Worm (Caenorhabditis elegans) whole organism, mixed stage, embryonic: Measurements from ENCODE around the gene crt-1.

Source experiments
- M03D4.4 ChIP-seq: sonication (generic microtip); optimal IDR thresholded peaks from 2 replicates; lab custom pipeline; 2017; ENCODE audit warnings: mild to moderate bottlenecking, missing genetic modification characterization, missing compliant biosample characterization
- blmp-1 ChIP-seq: fragments of 150-350 bp; optimal IDR thresholded peaks from 2 replicates; lab custom pipeline; 2014; ENCODE audit warnings: missing biosample characterization, missing genetic modification characterization
- ceh-39 ChIP-seq: fragments of 150-350 bp; optimal IDR thresholded peaks from 2 replicates; lab custom pipeline; 2014; ENCODE audit warnings: missing biosample characterization, missing genetic modification characterization
- ceh-43 ChIP-seq: fragments of 200-800 bp; sonication (Bioruptor generic); optimal IDR thresholded peaks from 2 replicates; lab custom pipeline; 2018; ENCODE audit warnings: mild to moderate bottlenecking, missing genetic modification characterization, moderate library complexity, missing compliant biosample characterization
- ceh-83 ChIP-seq: fragments of 200-800 bp; sonication (Bioruptor generic); optimal IDR thresholded peaks from 2 replicates; lab custom pipeline; 2018; ENCODE audit warnings: mild to moderate bottlenecking, missing genetic modification characterization, missing compliant biosample characterization
- ces-1 ChIP-seq: fragments of 150-350 bp; optimal IDR thresholded peaks from 2 replicates; lab custom pipeline; 2014; ENCODE audit warnings: missing biosample characterization, missing genetic modification reagents, missing genetic modification characterization
- cnd-1 ChIP-seq: fragments of 200-800 bp; sonication (Bioruptor generic); optimal IDR thresholded peaks from 2 replicates; lab custom pipeline; 2018; ENCODE audit warnings: mild to moderate bottlenecking, missing genetic modification characterization, missing compliant biosample characterization
- drap-1 ChIP-seq: fragments of 200-800 bp; sonication (Bioruptor generic); optimal IDR thresholded peaks from 3 replicates; lab custom pipeline; 2018; ENCODE audit warnings: mild to moderate bottlenecking, missing genetic modification characterization, missing compliant biosample characterization
- elt-1 ChIP-seq: sonication (generic microtip); optimal IDR thresholded peaks from 2 replicates; lab custom pipeline; 2017; ENCODE audit warnings: missing genetic modification characterization, mild to moderate bottlenecking, missing compliant biosample characterization, antibody characterized with exemption, moderate library complexity, borderline replicate concordance; ENCODE audit not compliant: insufficient read depth
- elt-3 ChIP-seq: fragments of 150-350 bp; optimal IDR thresholded peaks from 2 replicates; lab custom pipeline; 2014; ENCODE audit warnings: missing biosample characterization, missing genetic modification characterization
- flh-1 ChIP-seq: fragments of 200-800 bp; sonication (Bioruptor generic); optimal IDR thresholded peaks from 2 replicates; lab custom pipeline; 2018; ENCODE audit warnings: mild to moderate bottlenecking, missing genetic modification characterization, moderate library complexity, missing compliant biosample characterization
- ham-2 ChIP-seq: fragments of 200-800 bp; sonication (Bioruptor generic); optimal IDR thresholded peaks from 2 replicates; lab custom pipeline; 2018; ENCODE audit warnings: mild to moderate bottlenecking, missing genetic modification characterization, missing compliant biosample characterization
- hlh-1 ChIP-seq: fragments of 150-350 bp; optimal IDR thresholded peaks from 2 replicates; lab custom pipeline; 2014; ENCODE audit warnings: missing biosample characterization, missing genetic modification reagents, missing genetic modification characterization
- lin-13 ChIP-seq: fragments of 150-350 bp; optimal IDR thresholded peaks from 2 replicates; lab custom pipeline; 2014; ENCODE audit warnings: missing biosample characterization, missing genetic modification characterization
- lin-32 ChIP-seq: fragments of 200-800 bp; sonication (Bioruptor generic); optimal IDR thresholded peaks from 2 replicates; lab custom pipeline; 2018; ENCODE audit warnings: mild to moderate bottlenecking, missing genetic modification characterization, missing compliant biosample characterization
- lsy-2 ChIP-seq: fragments of 150-350 bp; optimal IDR thresholded peaks from 2 replicates; lab custom pipeline; 2014; ENCODE audit warnings: missing biosample characterization, missing genetic modification characterization
- mab-5 ChIP-seq: fragments of 150-350 bp; optimal IDR thresholded peaks from 2 replicates; lab custom pipeline; 2014; ENCODE audit warnings: missing biosample characterization, missing genetic modification characterization
- mep-1 ChIP-seq: fragments of 150-350 bp; optimal IDR thresholded peaks from 2 replicates; lab custom pipeline; 2017; ENCODE audit warnings: missing biosample characterization, missing genetic modification reagents, missing genetic modification characterization, inconsistent platforms
- mls-2 ChIP-seq: sonication (generic microtip); optimal IDR thresholded peaks from 2 replicates; lab custom pipeline; 2016; ENCODE audit warnings: mild to moderate bottlenecking, missing genetic modification characterization, moderate library complexity, missing compliant biosample characterization
- nhr-12 ChIP-seq: fragments of 150-350 bp; optimal IDR thresholded peaks from 2 replicates; lab custom pipeline; 2014; ENCODE audit warnings: missing biosample characterization, missing genetic modification characterization
- nhr-2 ChIP-seq: fragments of 150-350 bp; optimal IDR thresholded peaks from 2 replicates; lab custom pipeline; 2014; ENCODE audit warnings: missing biosample characterization, missing genetic modification characterization
- nhr-237 ChIP-seq: fragments of 150-350 bp; optimal IDR thresholded peaks from 2 replicates; lab custom pipeline; 2014; ENCODE audit warnings: missing biosample characterization, missing genetic modification characterization
- nhr-28 ChIP-seq: fragments of 150-350 bp; optimal IDR thresholded peaks from 2 replicates; lab custom pipeline; 2014; ENCODE audit warnings: missing biosample characterization, missing genetic modification characterization
- nhr-76 ChIP-seq: sonication (generic microtip); optimal IDR thresholded peaks from 2 replicates; lab custom pipeline; 2017; ENCODE audit warnings: missing biosample characterization, missing genetic modification characterization
- pha-4 ChIP-seq: fragments of 150-350 bp; optimal IDR thresholded peaks from 2 replicates; lab custom pipeline; 2018; ENCODE audit warnings: missing biosample characterization, missing genetic modification reagents, missing genetic modification characterization
- sem-2 ChIP-seq: fragments of 200-800 bp; sonication (Bioruptor generic); optimal IDR thresholded peaks from 2 replicates; lab custom pipeline; 2018; ENCODE audit warnings: mild to moderate bottlenecking, missing genetic modification characterization, missing compliant biosample characterization
- snpc-4 ChIP-seq: fragments of 150-350 bp; optimal IDR thresholded peaks from 2 replicates; lab custom pipeline; 2014; ENCODE audit warnings: missing biosample characterization, missing genetic modification characterization
- sptf-1 ChIP-seq: sonication (generic microtip); optimal IDR thresholded peaks from 2 replicates; lab custom pipeline; 2017; ENCODE audit warnings: mild to moderate bottlenecking, missing genetic modification characterization, moderate library complexity, missing compliant biosample characterization
- tbx-8 ChIP-seq: fragments of 200-800 bp; sonication (Bioruptor generic); optimal IDR thresholded peaks from 2 replicates; lab custom pipeline; 2018; ENCODE audit warnings: mild to moderate bottlenecking, missing genetic modification characterization, moderate library complexity, missing compliant biosample characterization
- unc-120 ChIP-seq: sonication (generic microtip); optimal IDR thresholded peaks from 2 replicates; lab custom pipeline; 2017; ENCODE audit warnings: missing genetic modification characterization, missing compliant biosample characterization; ENCODE audit not compliant: poor library complexity, severe bottlenecking
- unc-39 ChIP-seq: fragments of 150-350 bp; optimal IDR thresholded peaks from 2 replicates; lab custom pipeline; 2014; ENCODE audit warnings: missing biosample characterization, missing genetic modification characterization
- unc-62 ChIP-seq: fragments of 150-350 bp; optimal IDR thresholded peaks from 2 replicates; lab custom pipeline; 2014; ENCODE audit warnings: missing biosample characterization, missing genetic modification reagents, missing genetic modification characterization
- zip-8 ChIP-seq: fragments of 150-350 bp; optimal IDR thresholded peaks from 2 replicates; lab custom pipeline; 2014; ENCODE audit warnings: missing biosample characterization, missing genetic modification characterization
- ztf-11 ChIP-seq: fragments of 150-350 bp; optimal IDR thresholded peaks from 2 replicates; lab custom pipeline; 2014; ENCODE audit warnings: missing biosample characterization, missing genetic modification characterization

crt-1 gene

ce11 chrV:6100492-6101004 lies at the start of gene crt-1:
Gene crt-1 (minus strand): TSS chrV:6100542.
- TF ChIP-seq pha-4 (tag; lab: Kevin White, UChicago) (peak; percentile 92), ztf-11 (tag; lab: Kevin White, UChicago) (no peak), ceh-39 (tag; lab: Kevin White, UChicago) (peak; percentile 95), nhr-28 (tag; lab: Kevin White, UChicago) (no peak), ceh-83 (no peak), nhr-2 (tag; lab: Kevin White, UChicago) (peak; percentile 42), cnd-1 (tag; lab: Kevin White, UChicago) (peak; percentile 59), unc-120 (tag; lab: Kevin White, UChicago) (peak; percentile 70), drap-1 (GFP tag; lab: Kevin White, UChicago) (peak; percentile 56), snpc-4 (no peak), sptf-1 (peak; percentile 76), flh-1 (GFP tag; lab: Kevin White, UChicago) (no peak), mep-1 (tag; lab: Kevin White, UChicago) (peak; percentile 76), zip-8 (peak; percentile 24), blmp-1 (tag; lab: Kevin White, UChicago) (no peak), ham-2 (GFP tag; lab: Kevin White, UChicago) (peak; percentile 13), elt-1 (peak; percentile 79), unc-62 (GFP tag; lab: Kevin White, UChicago) (peak; percentile 77), ceh-43 (peak; percentile 21), hlh-1 (tag; lab: Kevin White, UChicago) (peak; percentile 19), unc-39 (tag; lab: Kevin White, UChicago) (no peak), lin-13 (tag; lab: Kevin White, UChicago) (peak; percentile 95), nhr-76 (tag; lab: Kevin White, UChicago) (no peak), mls-2 (tag; lab: Kevin White, UChicago) (peak; percentile 43), ces-1 (GFP tag; lab: Kevin White, UChicago) (peak; percentile 61), lsy-2 (tag; lab: Kevin White, UChicago) (peak; percentile 90)
- TF ChIP-seq, all 35 proteins: peak for 18

- no peak for TF ChIP-seq ceh-43
- TF ChIP-seq tbx-8: no peak
- TF ChIP-seq unc-39 (tag; lab: Kevin White, UChicago): no peak
- TF ChIP-seq cnd-1 (tag; lab: Kevin White, UChicago): no peak
- no peak for TF ChIP-seq lin-32 (GFP tag; lab: Kevin White, UChicago)
- TF ChIP-seq hlh-1 (tag; lab: Kevin White, UChicago): no peak
- TF ChIP-seq nhr-12 (tag; lab: Kevin White, UChicago): no peak
- no peak for TF ChIP-seq ces-1 (GFP tag; lab: Kevin White, UChicago)
- no peak for TF ChIP-seq ztf-11 (tag; lab: Kevin White, UChicago)
Measured at ce11 chrV:6138167-6138566, 37.8 kb upstream of the crt-1 start.

ce11 chrV:6135428-6135827 lies 35.1 kb upstream of the crt-1 start:
- TF ChIP-seq zip-8 (no peak), nhr-12 (tag; lab: Kevin White, UChicago) (no peak), nhr-76 (tag; lab: Kevin White, UChicago) (no peak)

- TF ChIP-seq snpc-4 (no peak), elt-3 (tag; lab: Kevin White, UChicago) (no peak), ceh-39 (tag; lab: Kevin White, UChicago) (no peak), lin-13 (tag; lab: Kevin White, UChicago) (no peak), flh-1 (GFP tag; lab: Kevin White, UChicago) (no peak), nhr-12 (tag; lab: Kevin White, UChicago) (no peak), hlh-1 (tag; lab: Kevin White, UChicago) (no peak), nhr-237 (tag; lab: Kevin White, UChicago) (no peak), elt-1 (no peak), blmp-1 (tag; lab: Kevin White, UChicago) (no peak)
Measured at ce11 chrV:6131100-6131499, 30.8 kb upstream of the crt-1 start, which contains the start of gene exp-2. Gene exp-2 (plus strand): TSS chrV:6131400.

- TF ChIP-seq mab-5 (tag; lab: Kevin White, UChicago) (no peak), sem-2 (GFP tag; lab: Kevin White, UChicago) (no peak), hlh-1 (tag; lab: Kevin White, UChicago) (no peak), cnd-1 (tag; lab: Kevin White, UChicago) (no peak), mls-2 (tag; lab: Kevin White, UChicago) (no peak), nhr-2 (tag; lab: Kevin White, UChicago) (no peak), lin-13 (tag; lab: Kevin White, UChicago) (no peak), ceh-39 (tag; lab: Kevin White, UChicago) (no peak), lsy-2 (tag; lab: Kevin White, UChicago) (no peak), unc-39 (tag; lab: Kevin White, UChicago) (no peak), zip-8 (no peak), elt-3 (tag; lab: Kevin White, UChicago) (no peak), M03D4.4 (no peak), blmp-1 (tag; lab: Kevin White, UChicago) (no peak), unc-120 (tag; lab: Kevin White, UChicago) (no peak), ceh-83 (no peak), nhr-28 (tag; lab: Kevin White, UChicago) (no peak)
Measured at ce11 chrV:6128355-6128754, 28.0 kb upstream of the crt-1 start.
